Fruit fly (Drosophila melanogaster) whole organism, pupa: Measurements from ENCODE around the gene Nubp1.

Source experiments
- CG10348 ChIP-seq: fragments of 200-800 bp; sonication (Bioruptor generic); IDR thresholded peaks from 2 replicates; pipeline ENCODE4 v1.3.6; 2022; ENCODE audit warnings: missing biosample characterization, missing genetic modification characterization
- CG12605 ChIP-seq: fragments of 200-800 bp; sonication (Bioruptor generic); IDR thresholded peaks from 2 replicates; pipeline ENCODE4 v1.3.6; 2022; ENCODE audit warnings: missing biosample characterization, missing genetic modification characterization
- CG13204 ChIP-seq: fragments of 200-800 bp; sonication (Bioruptor generic); optimal IDR thresholded peaks from 2 replicates; lab custom pipeline; 2018; ENCODE audit warnings: missing biosample characterization, mild to moderate bottlenecking, missing genetic modification characterization, moderate library complexity
- CG14655 ChIP-seq: fragments of 200-800 bp; sonication (Bioruptor generic); optimal IDR thresholded peaks from 3 replicates; lab custom pipeline; 2017; ENCODE audit warnings: mild to moderate bottlenecking, missing biosample characterization, missing genetic modification reagents, missing genetic modification characterization
- CG15710 ChIP-seq: fragments of 200-800 bp; sonication (Bioruptor generic); optimal IDR thresholded peaks from 2 replicates; lab custom pipeline; 2018; ENCODE audit warnings: missing biosample characterization, mild to moderate bottlenecking, missing genetic modification characterization, moderate library complexity
- CG17806 ChIP-seq: fragments of 200-800 bp; sonication (Bioruptor generic); optimal IDR thresholded peaks from 2 replicates; lab custom pipeline; 2018; ENCODE audit warnings: missing biosample characterization, mild to moderate bottlenecking, missing genetic modification characterization, moderate library complexity
- CG32121 ChIP-seq: fragments of 200-800 bp; sonication (Bioruptor generic); IDR thresholded peaks from 2 replicates; pipeline ENCODE4 v1.3.6; 2022; ENCODE audit warnings: missing biosample characterization, missing genetic modification characterization
- CG34367 ChIP-seq: fragments of 200-800 bp; sonication (Bioruptor generic); optimal IDR thresholded peaks from 2 replicates; lab custom pipeline; 2018; ENCODE audit warnings: missing biosample characterization, mild to moderate bottlenecking, missing genetic modification characterization
- CG4496 ChIP-seq: fragments of 200-800 bp; sonication (Bioruptor generic); IDR thresholded peaks from 3 replicates; pipeline ENCODE4 v1.3.6; 2022; ENCODE audit warnings: missing biosample characterization, missing genetic modification characterization
- CG8159 ChIP-seq: fragments of 200-800 bp; sonication (Bioruptor generic); optimal IDR thresholded peaks from 3 replicates; lab custom pipeline; 2018; ENCODE audit warnings: missing biosample characterization, mild to moderate bottlenecking, missing genetic modification characterization, moderate library complexity
- CG8301 ChIP-seq: fragments of 200-800 bp; sonication (Bioruptor generic); optimal IDR thresholded peaks from 2 replicates; lab custom pipeline; 2018; ENCODE audit warnings: missing biosample characterization, mild to moderate bottlenecking, missing genetic modification characterization
- CG9948 ChIP-seq: fragments of 200-800 bp; sonication (Bioruptor generic); optimal IDR thresholded peaks from 2 replicates; lab custom pipeline; 2018; ENCODE audit warnings: missing biosample characterization, mild to moderate bottlenecking, missing genetic modification characterization, moderate library complexity
- D1 ChIP-seq: fragments of 200-800 bp; sonication (Bioruptor generic); optimal IDR thresholded peaks from 2 replicates; lab custom pipeline; 2018; ENCODE audit warnings: missing biosample characterization, mild to moderate bottlenecking, missing genetic modification characterization, moderate library complexity
- EcR ChIP-seq: fragments of 200-800 bp; sonication (Bioruptor generic); optimal IDR thresholded peaks from 3 replicates; lab custom pipeline; 2019; ENCODE audit warnings: missing biosample characterization, missing genetic modification characterization, mild to moderate bottlenecking, moderate library complexity, missing genetic modification reagents
- Ets98B ChIP-seq: fragments of 200-800 bp; sonication (Bioruptor generic); IDR thresholded peaks from 2 replicates; pipeline ENCODE4 v1.3.6; 2022; ENCODE audit warnings: missing biosample characterization, missing genetic modification characterization
- Pif1A ChIP-seq: fragments of 200-800 bp; sonication (Bioruptor generic); optimal IDR thresholded peaks from 3 replicates; lab custom pipeline; 2016; ENCODE audit warnings: missing biosample characterization, missing genetic modification characterization
- Pif1B ChIP-seq: fragments of 200-800 bp; sonication (Bioruptor generic); optimal IDR thresholded peaks from 3 replicates; lab custom pipeline; 2016; ENCODE audit warnings: missing biosample characterization, missing genetic modification characterization
- Snoo ChIP-seq: fragments of 200-800 bp; sonication (Bioruptor generic); optimal IDR thresholded peaks from 3 replicates; lab custom pipeline; 2017; ENCODE audit warnings: missing biosample characterization, mild to moderate bottlenecking, missing genetic modification characterization, inconsistent platforms
- fd96Ca ChIP-seq: fragments of 200-800 bp; sonication (Bioruptor generic); IDR thresholded peaks from 3 replicates; pipeline ENCODE4 v1.3.6; 2022; ENCODE audit warnings: missing biosample characterization, missing genetic modification characterization
- gl ChIP-seq: fragments of 200-800 bp; sonication (Bioruptor generic); optimal IDR thresholded peaks from 2 replicates; lab custom pipeline; 2018; ENCODE audit warnings: missing biosample characterization, mild to moderate bottlenecking, missing genetic modification characterization
- rn ChIP-seq: fragments of 200-800 bp; sonication (Bioruptor generic); IDR thresholded peaks from 2 replicates; pipeline ENCODE4 v1.3.6; 2022; ENCODE audit warnings: missing biosample characterization, missing genetic modification characterization

Nubp1 gene

DNA sequence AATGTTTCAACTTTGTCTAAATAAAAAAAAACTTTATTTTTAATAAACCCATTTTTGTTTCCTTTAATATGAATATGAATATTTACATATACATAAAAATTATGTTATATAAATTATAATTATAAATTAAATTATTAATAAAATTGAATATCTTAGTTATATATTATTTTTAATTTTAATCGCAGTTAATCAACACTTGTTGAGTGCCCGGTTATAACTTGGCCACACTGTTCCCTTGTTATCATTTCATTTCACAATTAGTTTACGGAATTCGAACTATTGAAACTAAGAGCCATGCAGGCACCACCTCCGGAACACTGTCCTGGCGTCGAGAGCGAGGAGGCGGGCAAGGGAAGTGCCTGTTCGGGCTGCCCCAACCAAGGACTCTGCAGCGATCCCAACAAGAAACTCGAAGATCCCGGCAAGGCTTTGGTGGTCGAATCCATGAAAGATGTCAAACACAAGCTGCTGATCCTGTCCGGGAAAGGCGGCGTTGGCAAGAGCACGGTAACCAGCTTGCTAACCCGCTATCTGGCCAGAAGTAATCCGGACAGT lies at the start of gene Nubp1:
Gene Nubp1 (plus strand): TSS at position 213 of the 555 bp plus-strand sequence.
- no peak for TF ChIP-seq CG32121 (GFP tag; lab: Robert Waterston, UW)
- TF ChIP-seq CG12605: no peak
- no peak for TF ChIP-seq CG10348 (GFP tag; lab: Robert Waterston, UW)
- TF ChIP-seq gl (tag; lab: Kevin White, UChicago): no peak
- no peak for TF ChIP-seq CG4496
- no peak for TF ChIP-seq Pif1A (GFP tag; lab: Kevin White, UChicago)
- TF ChIP-seq CG14655: no peak

- TF ChIP-seq fd96Ca (GFP tag; lab: Robert Waterston, UW) (no peak; the same call in none of the 3 replicates), CG9948 (tag; lab: Kevin White, UChicago) (peak; percentile 97), Pif1B (peak; percentile 98), CG8301 (peak; percentile 96), CG14655 (peak; percentile 96), rn (peak; percentile 49), Ets98B (peak; percentile 78; the same call in 1 of the 2 replicates), CG32121 (GFP tag; lab: Robert Waterston, UW) (peak; percentile 74), CG15710 (tag; lab: Kevin White, UChicago) (peak; percentile 97), CG10348 (GFP tag; lab: Robert Waterston, UW) (no peak), CG4496 (peak; percentile 86; the same call in 2 of the 3 replicates), gl (tag; lab: Kevin White, UChicago) (peak; percentile 90), D1 (tag; lab: Kevin White, UChicago) (peak; percentile 92), CG17806 (peak; percentile 92), CG34367 (tag; lab: Kevin White, UChicago) (peak; percentile 96), CG8159 (tag; lab: Kevin White, UChicago) (peak; percentile 100), EcR (no peak), Pif1A (GFP tag; lab: Kevin White, UChicago) (peak; percentile 98), CG13204 (peak; percentile 92), CG12605 (peak; percentile 87), Snoo (tag; lab: Kevin White, UChicago) (peak; percentile 91)
- TF ChIP-seq, all 21 proteins: peak for 18
These were observed 48.1 kb upstream of the Nubp1 start, which contains the start of gene CG31807 for dm6 chr2L:16683958-16684877. Gene CG31807 (minus strand): TSS chr2L:16684008.

dm6 chr2L:16684908-16685611 lies 47.3 kb upstream of the Nubp1 start:
- TF ChIP-seq gl (tag; lab: Kevin White, UChicago): no peak
- peak; percentile 86 for TF ChIP-seq CG15710 (tag; lab: Kevin White, UChicago)
- peak; percentile 6; the same call in 1 of the 2 replicates for TF ChIP-seq CG12605
- TF ChIP-seq CG34367 (tag; lab: Kevin White, UChicago): peak; percentile 76
- no peak for TF ChIP-seq CG10348 (GFP tag; lab: Robert Waterston, UW)
- peak; percentile 83 for TF ChIP-seq CG8159 (tag; lab: Kevin White, UChicago)
- no peak for TF ChIP-seq rn
- peak; percentile 79 for TF ChIP-seq D1 (tag; lab: Kevin White, UChicago)
- TF ChIP-seq CG32121 (GFP tag; lab: Robert Waterston, UW): no peak; the same call in 1 of the 2 replicates
- peak; percentile 93 for TF ChIP-seq EcR
- no peak for TF ChIP-seq Pif1A (GFP tag; lab: Kevin White, UChicago)
- peak; percentile 61 for TF ChIP-seq CG13204
- TF ChIP-seq CG4496: peak; percentile 35; the same call in 1 of the 3 replicates
- TF ChIP-seq Snoo (tag; lab: Kevin White, UChicago): peak; percentile 65
- peak; percentile 35 for TF ChIP-seq Pif1B
- TF ChIP-seq CG14655: peak; percentile 84
- peak; percentile 89 for TF ChIP-seq CG9948 (tag; lab: Kevin White, UChicago)
- peak; percentile 30; the same call in 1 of the 2 replicates for TF ChIP-seq Ets98B
- peak; percentile 81 for TF ChIP-seq CG17806
- TF ChIP-seq CG8301: peak; percentile 84
- peak; percentile 37; the same call in 1 of the 3 replicates for TF ChIP-seq fd96Ca (GFP tag; lab: Robert Waterston, UW)

dm6 chr2L:16685612-16685912 lies 46.8 kb upstream of the Nubp1 start:
- TF ChIP-seq Snoo (tag; lab: Kevin White, UChicago) (no peak), Ets98B (no peak), Pif1A (GFP tag; lab: Kevin White, UChicago) (no peak)

DNA sequence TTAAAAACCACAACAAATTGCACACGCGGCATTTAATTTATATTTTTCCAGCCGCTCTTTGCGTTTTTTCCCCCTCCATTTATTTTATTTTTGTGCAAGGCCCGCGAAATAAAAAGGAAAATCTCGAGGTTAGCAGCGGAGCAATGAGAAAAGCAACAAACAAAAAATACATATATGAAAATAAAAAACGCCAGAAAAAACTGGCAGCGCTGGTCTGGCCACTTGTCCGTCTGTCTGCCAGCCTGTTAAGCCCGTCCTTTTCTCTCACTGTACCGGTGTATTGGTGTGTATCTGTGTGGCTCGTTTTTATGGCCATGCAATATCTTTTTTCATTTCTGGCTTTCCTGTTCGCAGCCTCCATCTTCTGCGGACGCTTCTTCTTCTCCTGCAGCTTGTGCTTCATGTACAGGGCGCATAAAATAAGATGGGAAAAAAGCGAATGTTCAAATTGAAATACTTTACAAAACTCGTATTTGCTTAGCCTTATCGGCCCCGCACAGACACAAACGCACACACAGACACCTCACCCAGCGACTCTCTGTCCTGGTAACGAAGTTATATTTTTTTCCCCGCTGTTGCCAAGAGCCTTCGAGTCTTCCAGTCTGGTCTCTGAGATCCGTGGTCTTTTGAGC lies 45.8 kb upstream of the Nubp1 start:
- TF ChIP-seq CG4496: peak; percentile 85
- TF ChIP-seq EcR: peak; percentile 71
- TF ChIP-seq rn: peak; percentile 59; the same call in 1 of the 2 replicates
- peak; percentile 64 for TF ChIP-seq Pif1A (GFP tag; lab: Kevin White, UChicago)
- peak; percentile 68 for TF ChIP-seq CG34367 (tag; lab: Kevin White, UChicago)
- peak; percentile 63 for TF ChIP-seq CG14655
- TF ChIP-seq CG15710 (tag; lab: Kevin White, UChicago): peak; percentile 58
- TF ChIP-seq gl (tag; lab: Kevin White, UChicago): peak; percentile 79
- peak; percentile 56; the same call in 2 of the 3 replicates for TF ChIP-seq fd96Ca (GFP tag; lab: Robert Waterston, UW)
- peak; percentile 32 for TF ChIP-seq CG9948 (tag; lab: Kevin White, UChicago)
- TF ChIP-seq CG8159 (tag; lab: Kevin White, UChicago): peak; percentile 65
- no peak for TF ChIP-seq CG10348 (GFP tag; lab: Robert Waterston, UW)
- peak; percentile 80 for TF ChIP-seq CG13204
- TF ChIP-seq CG17806: peak; percentile 55
- TF ChIP-seq CG32121 (GFP tag; lab: Robert Waterston, UW): peak; percentile 35; the same call in 1 of the 2 replicates
- TF ChIP-seq Pif1B: peak; percentile 57
- peak; percentile 69 for TF ChIP-seq D1 (tag; lab: Kevin White, UChicago)
- TF ChIP-seq Ets98B: peak; percentile 70
- peak; percentile 87 for TF ChIP-seq CG12605
- TF ChIP-seq CG8301: peak; percentile 52
- TF ChIP-seq Snoo (tag; lab: Kevin White, UChicago): peak; percentile 60
